Fruit fly (Drosophila melanogaster) whole organism, pupa: ENCODE measurements around the gene CG42813.

Experiments used
- CG10348 ChIP-seq: fragments of 200-800 bp; sonication (Bioruptor generic); IDR thresholded peaks from 2 replicates; pipeline ENCODE4 v1.3.6; 2022; ENCODE audit warnings: missing biosample characterization, missing genetic modification characterization
- CG14655 ChIP-seq: fragments of 200-800 bp; sonication (Bioruptor generic); optimal IDR thresholded peaks from 3 replicates; lab custom pipeline; 2017; ENCODE audit warnings: mild to moderate bottlenecking, missing biosample characterization, missing genetic modification reagents, missing genetic modification characterization
- CG15710 ChIP-seq: fragments of 200-800 bp; sonication (Bioruptor generic); optimal IDR thresholded peaks from 2 replicates; lab custom pipeline; 2018; ENCODE audit warnings: missing biosample characterization, mild to moderate bottlenecking, missing genetic modification characterization, moderate library complexity
- CG17806 ChIP-seq: fragments of 200-800 bp; sonication (Bioruptor generic); optimal IDR thresholded peaks from 2 replicates; lab custom pipeline; 2018; ENCODE audit warnings: missing biosample characterization, mild to moderate bottlenecking, missing genetic modification characterization, moderate library complexity
- CG32121 ChIP-seq: fragments of 200-800 bp; sonication (Bioruptor generic); IDR thresholded peaks from 2 replicates; pipeline ENCODE4 v1.3.6; 2022; ENCODE audit warnings: missing biosample characterization, missing genetic modification characterization
- CG34367 ChIP-seq: fragments of 200-800 bp; sonication (Bioruptor generic); optimal IDR thresholded peaks from 2 replicates; lab custom pipeline; 2018; ENCODE audit warnings: missing biosample characterization, mild to moderate bottlenecking, missing genetic modification characterization
- CG8159 ChIP-seq: fragments of 200-800 bp; sonication (Bioruptor generic); optimal IDR thresholded peaks from 3 replicates; lab custom pipeline; 2018; ENCODE audit warnings: missing biosample characterization, mild to moderate bottlenecking, missing genetic modification characterization, moderate library complexity
- CG8301 ChIP-seq: fragments of 200-800 bp; sonication (Bioruptor generic); optimal IDR thresholded peaks from 2 replicates; lab custom pipeline; 2018; ENCODE audit warnings: missing biosample characterization, mild to moderate bottlenecking, missing genetic modification characterization
- D1 ChIP-seq: fragments of 200-800 bp; sonication (Bioruptor generic); optimal IDR thresholded peaks from 2 replicates; lab custom pipeline; 2018; ENCODE audit warnings: missing biosample characterization, mild to moderate bottlenecking, missing genetic modification characterization, moderate library complexity
- Pif1A ChIP-seq: fragments of 200-800 bp; sonication (Bioruptor generic); optimal IDR thresholded peaks from 3 replicates; lab custom pipeline; 2016; ENCODE audit warnings: missing biosample characterization, missing genetic modification characterization
- Snoo ChIP-seq: fragments of 200-800 bp; sonication (Bioruptor generic); optimal IDR thresholded peaks from 3 replicates; lab custom pipeline; 2017; ENCODE audit warnings: missing biosample characterization, mild to moderate bottlenecking, missing genetic modification characterization, inconsistent platforms
- fd96Ca ChIP-seq: fragments of 200-800 bp; sonication (Bioruptor generic); IDR thresholded peaks from 3 replicates; pipeline ENCODE4 v1.3.6; 2022; ENCODE audit warnings: missing biosample characterization, missing genetic modification characterization

- no peak for TF ChIP-seq CG32121 (GFP tag; lab: Robert Waterston, UW)
- TF ChIP-seq CG10348 (GFP tag; lab: Robert Waterston, UW), result no peak
- no peak for TF ChIP-seq fd96Ca (GFP tag; lab: Robert Waterston, UW)
- TF ChIP-seq CG17806 (tag; lab: Kevin White, UChicago), result no peak
- TF ChIP-seq CG14655 (GFP tag; lab: Kevin White, UChicago), result no peak
- TF ChIP-seq D1, result no peak
- no peak for TF ChIP-seq CG15710 (tag; lab: Kevin White, UChicago)
- no peak for TF ChIP-seq Snoo
- no peak for TF ChIP-seq CG8301
- no peak for TF ChIP-seq CG34367 (tag; lab: Kevin White, UChicago)
- TF ChIP-seq Pif1A (GFP tag; lab: Kevin White, UChicago), result no peak
- no peak for TF ChIP-seq CG8159 (tag; lab: Kevin White, UChicago)
These were observed 9.5 kb downstream of the CG42813 start for dm6 chr3R:27218814-27219213.
